Worm (Caenorhabditis elegans) whole organism, early embryonic: ENCODE data around the gene casy-1.
A peak's percentile ranks its signal among the peaks of the same experiment; 100 is the strongest.

Source experiments
- B0310.2 ChIP-seq: sonication (generic microtip); optimal IDR thresholded peaks from 2 replicates; lab custom pipeline; 2016; ENCODE audit warnings: mild to moderate bottlenecking, missing genetic modification characterization, missing compliant biosample characterization
- F13C5.2 ChIP-seq: sonication (generic microtip); optimal IDR thresholded peaks from 2 replicates; lab custom pipeline; 2017; ENCODE audit warnings: mild to moderate bottlenecking, missing genetic modification characterization, inconsistent platforms, missing compliant biosample characterization
- aly-1 ChIP-seq: sonication (generic microtip); optimal IDR thresholded peaks from 2 replicates; lab custom pipeline; 2016; ENCODE audit warnings: missing genetic modification characterization, missing compliant biosample characterization
- ama-1 ChIP-seq: fragments of 150-350 bp; optimal IDR thresholded peaks from 2 replicates; lab custom pipeline; 2014
- ceh-13 ChIP-seq: fragments of 200-800 bp; sonication (Bioruptor generic); optimal IDR thresholded peaks from 2 replicates; lab custom pipeline; 2018; ENCODE audit warnings: mild to moderate bottlenecking, missing genetic modification characterization, missing compliant biosample characterization
- ceh-36 ChIP-seq: sonication (generic microtip); optimal IDR thresholded peaks from 2 replicates; lab custom pipeline; 2016; ENCODE audit warnings: missing genetic modification characterization, inconsistent platforms, missing compliant biosample characterization
- ets-7 ChIP-seq: sonication (generic microtip); optimal IDR thresholded peaks from 2 replicates; lab custom pipeline; 2016; ENCODE audit warnings: missing genotype, missing genetic modification characterization, missing compliant biosample characterization
- flt-1 ChIP-seq: fragments of 200-800 bp; sonication (Bioruptor generic); IDR thresholded peaks from 2 replicates; pipeline ENCODE4 v1.3.6; 2022; ENCODE audit warnings: missing genetic modification characterization, missing compliant biosample characterization
- hmbx-1 ChIP-seq: sonication (generic microtip); optimal IDR thresholded peaks from 2 replicates; lab custom pipeline; 2016; ENCODE audit warnings: mild to moderate bottlenecking, missing genetic modification characterization, missing compliant biosample characterization
- hmg-4 ChIP-seq: fragments of 200-800 bp; sonication (Bioruptor generic); optimal IDR thresholded peaks from 2 replicates; lab custom pipeline; 2018; ENCODE audit warnings: mild to moderate bottlenecking, missing genetic modification characterization, missing compliant biosample characterization
- hnd-1 ChIP-seq: sonication (generic microtip); optimal IDR thresholded peaks from 2 replicates; lab custom pipeline; 2016; ENCODE audit warnings: missing genetic modification characterization, missing compliant biosample characterization
- pes-1 ChIP-seq: fragments of 200-800 bp; sonication (Bioruptor generic); IDR thresholded peaks from 2 replicates; pipeline ENCODE4 v1.3.6; 2022; ENCODE audit warnings: missing genetic modification reagents, missing genetic modification characterization, missing compliant biosample characterization
- scrt-1 ChIP-seq: fragments of 200-800 bp; sonication (Bioruptor generic); IDR thresholded peaks from 2 replicates; pipeline ENCODE4 v1.3.6; 2022; ENCODE audit warnings: missing genetic modification characterization, missing compliant biosample characterization
- sea-1 ChIP-seq: fragments of 200-800 bp; sonication (Bioruptor generic); conservative IDR thresholded peaks from 2 replicates; pipeline ENCODE4 v1.3.6; 2022; ENCODE audit warnings: missing genetic modification characterization, missing compliant biosample characterization
- tbx-11 ChIP-seq: fragments of 200-800 bp; sonication (Bioruptor generic); IDR thresholded peaks from 2 replicates; pipeline ENCODE4 v1.3.6; 2022; ENCODE audit warnings: missing genetic modification characterization, missing compliant biosample characterization
- tbx-37 ChIP-seq: fragments of 200-800 bp; sonication (Bioruptor generic); conservative IDR thresholded peaks from 2 replicates; pipeline ENCODE4 v1.3.6; 2022; ENCODE audit warnings: missing genetic modification reagents, missing genetic modification characterization, missing compliant biosample characterization
- tra-4 ChIP-seq: sonication (generic microtip); optimal IDR thresholded peaks from 2 replicates; lab custom pipeline; 2017; ENCODE audit warnings: missing genetic modification characterization, missing compliant biosample characterization

The casy-1 gene

ce11 chrII:5911939-5912523 is 44.5 kb downstream of the casy-1 start:
- TF ChIP-seq hmg-4 (GFP tag; lab: Kevin White, UChicago): no peak
- no peak for TF ChIP-seq hmbx-1
- TF ChIP-seq hnd-1 (tag; lab: Kevin White, UChicago): no peak
- no peak for TF ChIP-seq ceh-36 (tag; lab: Kevin White, UChicago)
- TF ChIP-seq tbx-37 (GFP tag; lab: Robert Waterston, UW): no peak
- no peak for TF ChIP-seq ama-1 (lab: Kevin White, UChicago)
- no peak for TF ChIP-seq ceh-13 (GFP tag; lab: Kevin White, UChicago)

- TF ChIP-seq pes-1 (GFP tag; lab: Robert Waterston, UW) (no peak), aly-1 (tag; lab: Kevin White, UChicago) (no peak), ama-1 (lab: Kevin White, UChicago) (no peak), flt-1 (GFP tag; lab: Robert Waterston, UW) (no peak)
These were observed 45.2 kb downstream of the casy-1 start, which contains the start of gene cgt-3 for ce11 chrII:5911274-5911673. TSS of gene cgt-3 (plus strand) at chrII:5911324.

ce11 chrII:5907482-5907881 is 49.0 kb downstream of the casy-1 start, which contains the start of gene vps-35:
TSS of gene vps-35 (plus strand) at chrII:5907816.
- no peak for TF ChIP-seq hmg-4 (GFP tag; lab: Kevin White, UChicago)
- TF ChIP-seq F13C5.2 (tag; lab: Kevin White, UChicago): no peak
- no peak for TF ChIP-seq sea-1 (GFP tag; lab: Robert Waterston, UW)
- TF ChIP-seq ceh-13 (GFP tag; lab: Kevin White, UChicago): no peak
- no peak for TF ChIP-seq tra-4
- TF ChIP-seq scrt-1 (GFP tag; lab: Robert Waterston, UW): no peak
- TF ChIP-seq ceh-36 (tag; lab: Kevin White, UChicago): no peak
- TF ChIP-seq hmbx-1: no peak
- TF ChIP-seq flt-1 (GFP tag; lab: Robert Waterston, UW): no peak
- TF ChIP-seq tbx-11 (GFP tag; lab: Robert Waterston, UW): no peak
- no peak for TF ChIP-seq tbx-37 (GFP tag; lab: Robert Waterston, UW)
- TF ChIP-seq pes-1 (GFP tag; lab: Robert Waterston, UW): no peak
- TF ChIP-seq ama-1 (lab: Kevin White, UChicago): no peak
- no peak for TF ChIP-seq ets-7 (tag; lab: Kevin White, UChicago)
- no peak for TF ChIP-seq hnd-1 (tag; lab: Kevin White, UChicago)
- TF ChIP-seq B0310.2 (tag; lab: Kevin White, UChicago): no peak
- TF ChIP-seq aly-1 (tag; lab: Kevin White, UChicago): no peak

ce11 chrII:5906274-5906673 is 50.2 kb downstream of the casy-1 start, which contains the start of gene F59G1.8:
TSS of gene F59G1.8 (plus strand) at chrII:5906566.
- TF ChIP-seq ceh-36 (tag; lab: Kevin White, UChicago) (no peak), F13C5.2 (tag; lab: Kevin White, UChicago) (no peak), hmbx-1 (no peak), flt-1 (GFP tag; lab: Robert Waterston, UW) (no peak), tbx-37 (GFP tag; lab: Robert Waterston, UW) (no peak), scrt-1 (GFP tag; lab: Robert Waterston, UW) (no peak), tra-4 (no peak), hnd-1 (tag; lab: Kevin White, UChicago) (no peak), sea-1 (GFP tag; lab: Robert Waterston, UW) (no peak)

ce11 chrII:5904252-5904651 is 52.2 kb downstream of the casy-1 start, which contains the start of gene tsp-18:
TSS of gene tsp-18 (plus strand) at chrII:5904552.
- TF ChIP-seq aly-1 (tag; lab: Kevin White, UChicago): no peak

- TF ChIP-seq ceh-13 (GFP tag; lab: Kevin White, UChicago) (no peak), tbx-37 (GFP tag; lab: Robert Waterston, UW) (no peak), ets-7 (tag; lab: Kevin White, UChicago) (no peak), scrt-1 (GFP tag; lab: Robert Waterston, UW) (no peak), hnd-1 (tag; lab: Kevin White, UChicago) (no peak), aly-1 (tag; lab: Kevin White, UChicago) (no peak), ama-1 (lab: Kevin White, UChicago) (no peak), pes-1 (GFP tag; lab: Robert Waterston, UW) (no peak), flt-1 (GFP tag; lab: Robert Waterston, UW) (no peak), hmbx-1 (no peak), B0310.2 (tag; lab: Kevin White, UChicago) (no peak), tbx-11 (GFP tag; lab: Robert Waterston, UW) (no peak), F13C5.2 (tag; lab: Kevin White, UChicago) (no peak), tra-4 (no peak)
These were observed 54.3 kb downstream of the casy-1 start for ce11 chrII:5902139-5902538.

- TF ChIP-seq ets-7 (tag; lab: Kevin White, UChicago) (no peak), aly-1 (tag; lab: Kevin White, UChicago) (peak; percentile 34), scrt-1 (GFP tag; lab: Robert Waterston, UW) (no peak)
These were observed 55.0 kb downstream of the casy-1 start for ce11 chrII:5901407-5902026.
